Fruit fly (Drosophila melanogaster): ENCODE results near the gene Galt.

The Galt gene

DNA sequence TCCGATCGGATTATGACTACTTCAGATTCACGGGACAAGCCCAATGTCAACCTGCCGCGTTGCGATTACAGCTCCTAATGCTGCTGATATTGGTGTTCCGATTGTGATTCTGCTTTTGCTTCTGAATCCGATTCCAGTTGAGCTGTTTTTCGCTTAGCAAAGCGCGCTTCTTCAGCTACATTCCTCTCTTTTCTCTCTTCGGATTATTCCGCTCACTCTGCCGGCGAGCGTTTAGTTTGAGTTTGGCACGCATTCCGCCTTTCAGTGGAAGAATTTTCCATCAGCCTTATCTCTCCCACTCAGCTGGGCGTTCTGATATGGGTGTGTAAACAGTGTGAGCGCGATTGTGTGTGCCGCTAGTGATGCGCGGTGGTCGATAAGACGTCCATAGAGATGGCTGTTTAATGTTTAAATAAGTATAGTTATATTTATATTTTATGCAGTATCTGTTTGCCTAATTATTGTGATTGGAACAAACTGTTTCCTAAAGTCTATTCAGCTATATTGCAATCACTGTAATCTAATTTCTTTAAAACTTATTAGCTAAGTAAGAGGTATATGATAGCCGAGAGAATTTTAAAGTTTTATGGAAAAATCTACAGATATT is at the start of gene Galt:
Gene Galt (minus strand): TSS at position 315 of the 607 bp plus-strand sequence.
- TF ChIP-seq Lpt (GFP tag; optimal IDR thresholded peaks at IDR 0.05) (no peak), Eip78C (GFP tag) (peak; percentile 80), topi (GFP tag; optimal IDR thresholded peaks at IDR 0.05) (peak; percentile 42), cyc (GFP tag; optimal IDR thresholded peaks at IDR 0.05) (peak; percentile 9), eg (GFP tag; IDR thresholded peaks at IDR 0.05) (no peak; the same call in 2 of the 3 replicates), lz (GFP tag; optimal IDR thresholded peaks at IDR 0.05) (peak; percentile 49), CG34406 (GFP tag; optimal IDR thresholded peaks at IDR 0.05) (peak; percentile 34), Sox14 (GFP tag; optimal IDR thresholded peaks at IDR 0.05) (peak; percentile 31), Sox15 (GFP tag; optimal IDR thresholded peaks at IDR 0.05) (no peak), svp (GFP tag) (peak; percentile 79), CG16779 (tag; optimal IDR thresholded peaks at IDR 0.05) (peak; percentile 37), OdsH (GFP tag; optimal IDR thresholded peaks at IDR 0.05) (no peak), CG3919 (GFP tag; optimal IDR thresholded peaks at IDR 0.05) (no peak), dac (GFP tag; optimal IDR thresholded peaks at IDR 0.05) (no peak), Ets96B (tag; optimal IDR thresholded peaks at IDR 0.05) (peak; percentile 42), CG8632 (GFP tag; optimal IDR thresholded peaks at IDR 0.05) (peak; percentile 35), CG10631 (GFP tag; optimal IDR thresholded peaks at IDR 0.05) (peak; percentile 66), Gug (GFP tag; IDR thresholded peaks at IDR 0.05) (no peak), Hr38 (GFP tag; optimal IDR thresholded peaks at IDR 0.05) (no peak), CG6792 (GFP tag; optimal IDR thresholded peaks at IDR 0.05) (peak; percentile 36), CG11294 (GFP tag; IDR thresholded peaks at IDR 0.05) (no peak), salr (GFP tag; optimal IDR thresholded peaks at IDR 0.05) (no peak), CG1621 (tag; optimal IDR thresholded peaks at IDR 0.05) (no peak), CG3032 (tag; optimal IDR thresholded peaks at IDR 0.05) (peak; percentile 49), CG10669 (GFP tag; optimal IDR thresholded peaks at IDR 0.05) (no peak), Eip75B (GFP tag; optimal IDR thresholded peaks at IDR 0.05) (peak; percentile 42), CG6854 (GFP tag; optimal IDR thresholded peaks at IDR 0.05) (peak; percentile 86), Eip93F (GFP tag; optimal IDR thresholded peaks at IDR 0.05) (no peak), CG8119 (GFP tag; IDR thresholded peaks at IDR 0.05) (peak; percentile 23; the same call in 2 of the 3 replicates), CG11762 (GFP tag; optimal IDR thresholded peaks at IDR 0.05; ENCODE audit: insufficient read depth) (no peak), net (GFP tag; optimal IDR thresholded peaks at IDR 0.05) (peak; percentile 49), pdm3 (GFP tag; optimal IDR thresholded peaks at IDR 0.05) (no peak), Hr39 (GFP tag; optimal IDR thresholded peaks at IDR 0.05) (peak; percentile 17), fd59A (GFP tag; optimal IDR thresholded peaks at IDR 0.05) (no peak), CG11902 (GFP tag; optimal IDR thresholded peaks at IDR 0.05) (no peak), achi (GFP tag; optimal IDR thresholded peaks at IDR 0.05) (peak; percentile 43), Met (GFP tag; optimal IDR thresholded peaks at IDR 0.05) (peak; percentile 52), CG6163 (GFP tag; IDR thresholded peaks at IDR 0.05) (peak; percentile 61; the same call in 2 of the 3 replicates), dsx (GFP tag; optimal IDR thresholded peaks at IDR 0.05; ENCODE audit: poor library complexity, severe bottlenecking) (no peak), CG32006 (GFP tag; optimal IDR thresholded peaks at IDR 0.05) (no peak), CG6276 (GFP tag; optimal IDR thresholded peaks at IDR 0.05) (no peak), CG31627 (GFP tag; optimal IDR thresholded peaks at IDR 0.05) (peak; percentile 8), Smox (GFP tag; optimal IDR thresholded peaks at IDR 0.05) (no peak), CG7368 (GFP tag; optimal IDR thresholded peaks at IDR 0.05) (no peak), acj6 (GFP tag; optimal IDR thresholded peaks at IDR 0.05) (peak; percentile 34), fkh (GFP tag; optimal IDR thresholded peaks at IDR 0.05) (peak; percentile 98), Blimp-1 (GFP tag; optimal IDR thresholded peaks at IDR 0.05) (no peak), Ets21C (GFP tag; optimal IDR thresholded peaks at IDR 0.05) (no peak), Sox102F (GFP tag; optimal IDR thresholded peaks at IDR 0.05) (no peak), vri (GFP tag; optimal IDR thresholded peaks at IDR 0.05) (peak; percentile 33), ss (GFP tag; optimal IDR thresholded peaks at IDR 0.05) (peak in 1 of 2 experiments; percentile 64), esn (GFP tag; optimal IDR thresholded peaks at IDR 0.05) (peak; percentile 67)

Data from whole organism, prepupa.